Worm (Caenorhabditis elegans): ENCODE results near the gene daf-7.

daf-7 gene

DNA sequence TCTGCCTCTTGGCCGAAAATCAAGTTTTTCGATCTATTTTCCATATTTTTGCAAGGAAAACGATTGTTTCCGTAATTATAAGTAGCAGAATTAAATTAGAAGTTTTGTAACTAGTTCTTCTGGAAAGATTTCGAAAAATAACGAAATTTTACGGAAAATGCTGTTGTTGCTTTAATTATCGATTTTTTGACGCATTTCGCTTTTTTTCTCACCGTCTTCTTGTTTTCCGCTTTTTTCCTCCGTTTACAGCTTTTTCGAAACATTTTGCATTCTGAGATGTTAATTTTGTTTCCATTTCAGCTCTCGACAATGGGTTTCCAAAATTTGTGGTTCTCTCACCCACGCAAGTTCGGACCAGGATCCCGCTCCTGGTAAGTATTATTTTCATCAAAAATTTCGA lies 17.6 kb upstream of the daf-7 start, which contains the start of gene rps-29:
Gene rps-29, plus strand, starts transcription at position 301 of the 400 bp plus-strand sequence.
- TF ChIP-seq ceh-28 (tag; optimal IDR thresholded peaks at IDR 0.05) (peak; percentile 17), tbx-2 (tag; optimal IDR thresholded peaks at IDR 0.05) (no peak), fkh-2 (tag; optimal IDR thresholded peaks at IDR 0.05) (no peak), ama-1 (optimal IDR thresholded peaks at IDR 0.05) (no peak)

DNA sequence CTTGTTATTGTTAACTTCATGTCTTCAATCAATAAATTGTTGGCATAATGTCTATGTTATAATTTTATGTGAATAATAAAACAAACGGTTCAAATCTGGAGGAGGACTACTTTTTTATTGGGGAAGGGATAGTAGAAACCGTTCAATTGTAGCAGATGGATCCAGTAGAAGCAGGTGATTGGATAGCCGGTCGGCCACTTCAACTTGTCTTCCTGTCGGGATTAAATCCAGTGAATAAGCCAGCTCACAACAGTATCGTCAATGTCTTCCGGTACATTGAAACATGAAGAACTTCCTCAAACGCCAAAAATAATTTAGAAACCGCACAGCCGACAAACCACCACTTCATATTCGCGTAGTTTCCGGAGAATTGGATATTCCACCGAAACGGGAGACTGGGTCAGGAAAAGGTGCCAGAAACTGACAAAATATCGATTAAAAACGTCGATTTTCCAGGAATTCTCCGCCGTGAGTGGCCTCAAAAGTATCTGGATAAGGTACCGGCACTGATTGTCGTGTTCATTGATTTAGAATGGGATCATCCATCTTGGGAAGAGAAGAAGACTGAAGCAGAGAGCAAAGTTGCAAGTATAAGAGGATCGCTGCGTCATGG lies 16.6 kb upstream of the daf-7 start, which contains the start of gene trpp-11:
Gene trpp-11, plus strand, starts transcription at position 153 of the 613 bp plus-strand sequence.
- TF ChIP-seq ceh-16 (tag; optimal IDR thresholded peaks at IDR 0.05) (no peak), lin-15B (tag; optimal IDR thresholded peaks at IDR 0.05) (no peak), zag-1 (tag; optimal IDR thresholded peaks at IDR 0.05) (no peak), ztf-4 (tag; optimal IDR thresholded peaks at IDR 0.05) (no peak), ztf-11 (tag; optimal IDR thresholded peaks at IDR 0.05) (no peak), R02D3.7 (tag; optimal IDR thresholded peaks at IDR 0.05) (no peak), nhr-25 (tag; optimal IDR thresholded peaks at IDR 0.05) (no peak), fkh-2 (tag; optimal IDR thresholded peaks at IDR 0.05) (no peak), nhr-76 (tag; optimal IDR thresholded peaks at IDR 0.05) (no peak), skn-1 (tag; optimal IDR thresholded peaks at IDR 0.05) (no peak), fkh-10 (GFP tag; optimal IDR thresholded peaks at IDR 0.05) (no peak), ama-1 (optimal IDR thresholded peaks at IDR 0.05) (no peak), tbx-2 (tag; optimal IDR thresholded peaks at IDR 0.05) (no peak), pha-4 (tag; optimal IDR thresholded peaks at IDR 0.05) (no peak), nhr-28 (tag; optimal IDR thresholded peaks at IDR 0.05) (no peak), lin-39 (tag; optimal IDR thresholded peaks at IDR 0.05) (no peak), hmg-11 (tag; optimal IDR thresholded peaks at IDR 0.05) (no peak)

DNA sequence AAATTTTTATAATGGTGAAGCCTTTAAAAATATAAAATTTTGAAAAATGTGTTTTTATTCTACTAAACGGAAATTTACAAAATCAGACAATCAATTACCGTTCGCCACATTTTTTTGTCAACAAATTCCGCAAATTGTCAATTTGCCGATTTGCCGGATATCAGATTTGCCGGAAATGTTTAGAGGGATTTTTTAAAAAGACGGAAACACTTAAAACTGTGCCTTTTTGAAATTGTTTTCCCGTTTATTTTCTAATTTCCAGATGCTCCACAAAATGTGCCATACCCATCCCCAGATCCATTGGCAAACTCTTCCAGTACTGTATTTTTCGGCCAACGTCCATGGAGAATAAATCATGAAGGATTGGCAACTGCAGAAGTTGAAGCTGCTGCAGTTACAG lies 14.1 kb upstream of the daf-7 start:
- TF ChIP-seq egl-5 (tag; optimal IDR thresholded peaks at IDR 0.05) (no peak), lsy-12 (tag; optimal IDR thresholded peaks at IDR 0.05) (no peak), nhr-67 (tag; optimal IDR thresholded peaks at IDR 0.05) (no peak), nhr-77 (tag; optimal IDR thresholded peaks at IDR 0.05) (no peak), fos-1 (tag; optimal IDR thresholded peaks at IDR 0.05) (no peak)

DNA sequence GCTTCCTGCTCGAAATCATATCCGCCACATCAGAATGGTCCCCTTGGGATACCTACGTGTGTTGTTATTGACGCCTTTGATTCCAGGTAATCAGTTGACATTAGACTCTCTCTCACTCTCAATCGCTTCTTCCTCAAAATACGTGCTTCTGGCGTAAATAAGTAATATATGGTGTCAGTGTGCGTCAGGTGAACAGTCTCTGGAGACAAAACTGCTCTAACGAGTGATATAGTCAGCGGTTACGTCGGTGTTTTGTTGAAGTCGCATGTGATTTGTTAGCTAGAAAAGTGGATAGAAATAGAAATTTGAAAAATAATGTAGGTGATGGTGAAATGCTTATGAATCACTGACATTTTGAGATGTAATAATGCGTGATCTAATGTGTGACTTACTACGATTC lies 9.6 kb upstream of the daf-7 start:
- no peak for TF ChIP-seq daf-12 (tag; optimal IDR thresholded peaks at IDR 0.05)
- TF ChIP-seq nhr-23 (tag; optimal IDR thresholded peaks at IDR 0.05), result no peak

DNA sequence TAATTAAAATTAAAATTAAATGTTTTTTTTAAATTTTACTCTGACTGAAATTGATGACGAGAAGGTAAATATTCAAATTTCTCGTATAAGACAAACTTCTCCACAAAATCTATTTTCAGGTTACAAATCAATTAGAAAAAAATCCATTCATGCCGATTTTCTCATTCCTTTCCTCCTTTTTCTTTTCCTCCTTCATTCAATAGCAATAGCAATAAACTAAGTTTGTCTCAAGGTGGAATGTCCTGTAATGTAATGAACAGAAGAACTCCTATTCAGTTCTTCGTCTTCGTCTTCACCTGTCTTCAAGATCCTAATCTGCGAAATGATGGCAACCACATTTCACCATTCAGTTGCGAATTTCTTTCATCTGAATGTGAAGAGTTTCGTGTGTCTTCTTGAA lies 4.2 kb downstream of the daf-7 start, which contains the start of gene dac-1:
Gene dac-1, plus strand, starts transcription at position 301 of the 400 bp plus-strand sequence.
- TF ChIP-seq nhr-25 (tag; optimal IDR thresholded peaks at IDR 0.05), result peak; percentile 28
- no peak for TF ChIP-seq nhr-28 (tag; optimal IDR thresholded peaks at IDR 0.05)
- TF ChIP-seq nhr-67 (tag; optimal IDR thresholded peaks at IDR 0.05), result no peak
- no peak for TF ChIP-seq snpc-4 (tag; optimal IDR thresholded peaks at IDR 0.05)
- no peak for TF ChIP-seq elt-2 (tag; optimal IDR thresholded peaks at IDR 0.05)
- no peak for TF ChIP-seq mdl-1 (tag; optimal IDR thresholded peaks at IDR 0.05)
- no peak for TF ChIP-seq ztf-11 (tag; optimal IDR thresholded peaks at IDR 0.05)
- no peak for TF ChIP-seq fkh-2 (tag; optimal IDR thresholded peaks at IDR 0.05)

DNA sequence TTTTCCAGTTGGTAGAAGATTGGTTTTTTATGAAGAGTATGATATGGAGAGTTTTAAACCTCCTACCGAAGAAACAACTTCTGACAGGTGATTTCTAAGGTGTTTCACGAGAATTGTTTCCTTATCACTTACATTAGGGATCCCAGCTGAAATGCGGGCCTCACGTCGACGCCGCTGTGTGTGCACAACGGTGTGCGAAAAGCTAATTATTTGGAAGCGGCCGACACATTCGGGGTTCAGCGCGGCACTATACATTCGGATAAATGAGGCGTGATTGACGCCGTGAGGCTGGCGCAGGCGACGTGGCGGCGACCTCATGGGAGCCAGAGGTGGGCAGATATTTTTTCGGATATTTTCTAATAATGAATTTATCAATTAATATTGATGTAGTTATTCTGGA lies 7.7 kb downstream of the daf-7 start:
- TF ChIP-seq snpc-4 (tag; optimal IDR thresholded peaks at IDR 0.05) (peak; percentile 38), nhr-76 (tag; optimal IDR thresholded peaks at IDR 0.05) (no peak), ztf-11 (tag; optimal IDR thresholded peaks at IDR 0.05) (no peak), fkh-10 (GFP tag; optimal IDR thresholded peaks at IDR 0.05) (no peak)

DNA sequence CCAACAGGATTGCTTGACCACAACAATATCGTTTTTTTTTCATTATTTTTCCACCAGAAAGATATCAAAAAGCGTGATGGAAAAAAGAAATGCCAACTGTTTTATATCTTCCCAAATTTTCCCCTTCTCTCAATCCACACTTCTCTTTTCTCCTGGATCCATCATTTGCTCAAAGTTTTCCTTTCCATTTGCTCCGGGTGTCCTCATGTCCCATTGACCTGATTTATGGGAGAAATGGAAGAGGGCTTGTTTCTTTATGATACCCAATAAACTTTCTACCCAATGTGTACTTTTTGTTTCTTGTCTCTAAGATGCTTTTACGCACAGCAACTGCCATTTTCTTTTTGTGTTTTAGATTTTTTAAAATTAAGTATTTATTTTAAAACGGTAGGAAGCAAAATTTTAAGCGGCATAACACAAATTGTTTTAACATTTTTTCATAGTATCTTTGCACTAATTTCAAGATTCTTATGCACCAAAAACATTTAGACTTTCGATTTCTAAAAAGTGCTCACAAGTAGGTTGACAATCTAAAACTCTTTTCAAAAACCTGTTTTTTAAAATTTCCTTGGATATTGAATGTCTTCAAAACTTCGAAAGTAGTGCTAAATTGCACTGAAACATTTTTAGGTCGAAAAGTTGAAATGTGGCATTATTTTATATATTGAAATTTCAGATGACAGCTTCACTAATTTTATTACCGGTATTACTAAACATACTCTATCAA lies 11.1 kb downstream of the daf-7 start, which contains the start of gene clec-149:
Gene clec-149, plus strand, starts transcription at position 677 of the 727 bp plus-strand sequence.
- TF ChIP-seq unc-39 (tag; optimal IDR thresholded peaks at IDR 0.05) (no peak), aly-2 (tag; optimal IDR thresholded peaks at IDR 0.05) (no peak), egl-5 (tag; optimal IDR thresholded peaks at IDR 0.05) (peak; percentile 84), unc-62 (GFP tag; optimal IDR thresholded peaks at IDR 0.05) (no peak), ztf-11 (tag; optimal IDR thresholded peaks at IDR 0.05) (no peak), nfya-1 (tag; optimal IDR thresholded peaks at IDR 0.05; ENCODE audit: insufficient read depth) (peak; percentile 14)

All from whole organism, L3 larva.